Fruit fly (Drosophila melanogaster) whole organism, prepupa: ENCODE measurements around the gene Dpck.

Experiments
- CG10631 ChIP-seq: fragments of 200-800 bp; sonication (Bioruptor generic); optimal IDR thresholded peaks from 2 replicates; lab custom pipeline; 2016; ENCODE audit warnings: missing biosample characterization, missing genetic modification characterization
- CG10669 ChIP-seq: fragments of 200-800 bp; sonication (Bioruptor generic); optimal IDR thresholded peaks from 3 replicates; lab custom pipeline; 2018; ENCODE audit warnings: missing biosample characterization, mild to moderate bottlenecking, missing genetic modification characterization, moderate library complexity
- CG11294 ChIP-seq: fragments of 200-800 bp; sonication (Bioruptor generic); IDR thresholded peaks from 2 replicates; pipeline ENCODE4 v1.3.6; 2022; ENCODE audit warnings: missing biosample characterization, missing genetic modification characterization
- CG11762 ChIP-seq: fragments of 200-800 bp; sonication (Bioruptor generic); optimal IDR thresholded peaks from 3 replicates; lab custom pipeline; 2016; ENCODE audit warnings: missing biosample characterization, missing genetic modification characterization; ENCODE audit not compliant: insufficient read depth
- CG11902 ChIP-seq: fragments of 200-800 bp; sonication (Bioruptor generic); optimal IDR thresholded peaks from 3 replicates; lab custom pipeline; 2016; ENCODE audit warnings: missing biosample characterization, missing genetic modification characterization
- CG1621 ChIP-seq: fragments of 200-800 bp; sonication (Bioruptor generic); optimal IDR thresholded peaks from 3 replicates; lab custom pipeline; 2018; ENCODE audit warnings: missing biosample characterization, mild to moderate bottlenecking, missing genetic modification characterization
- CG16779 ChIP-seq: fragments of 200-800 bp; sonication (Bioruptor generic); optimal IDR thresholded peaks from 3 replicates; lab custom pipeline; 2017; ENCODE audit warnings: missing biosample characterization, mild to moderate bottlenecking, missing genetic modification characterization
- CG3032 ChIP-seq: fragments of 200-800 bp; optimal IDR thresholded peaks from 2 replicates; lab custom pipeline; 2019; ENCODE audit warnings: missing biosample characterization, mild to moderate bottlenecking, missing genetic modification characterization, moderate library complexity
- CG31627 ChIP-seq: fragments of 200-800 bp; sonication (Bioruptor generic); optimal IDR thresholded peaks from 3 replicates; lab custom pipeline; 2016; ENCODE audit warnings: missing biosample characterization, missing genetic modification characterization
- CG32006 ChIP-seq: fragments of 200-800 bp; sonication (Bioruptor generic); optimal IDR thresholded peaks from 3 replicates; lab custom pipeline; 2017; ENCODE audit warnings: missing biosample characterization, mild to moderate bottlenecking, missing genetic modification characterization
- CG3919 ChIP-seq: fragments of 200-800 bp; sonication (Bioruptor generic); optimal IDR thresholded peaks from 3 replicates; lab custom pipeline; 2016; ENCODE audit warnings: missing biosample characterization, missing genetic modification characterization
- CG4318 ChIP-seq: fragments of 200-800 bp; sonication (Bioruptor generic); optimal IDR thresholded peaks from 3 replicates; lab custom pipeline; 2017; ENCODE audit warnings: missing biosample characterization, mild to moderate bottlenecking, missing genetic modification characterization
- CG6792 ChIP-seq: fragments of 200-800 bp; sonication (Bioruptor generic); optimal IDR thresholded peaks from 3 replicates; lab custom pipeline; 2016; ENCODE audit warnings: missing biosample characterization, missing genetic modification characterization
- CG6808 ChIP-seq: fragments of 200-800 bp; sonication (Bioruptor generic); optimal IDR thresholded peaks from 3 replicates; lab custom pipeline; 2017; ENCODE audit warnings: missing biosample characterization, missing genetic modification characterization, mild to moderate bottlenecking, moderate library complexity, missing genetic modification reagents
- CG7368 ChIP-seq: fragments of 200-800 bp; sonication (Bioruptor generic); optimal IDR thresholded peaks from 3 replicates; lab custom pipeline; 2016; ENCODE audit warnings: missing biosample characterization, missing genetic modification characterization
- CG8119 ChIP-seq: fragments of 200-800 bp; sonication (Bioruptor generic); IDR thresholded peaks from 3 replicates; pipeline ENCODE4 v1.3.6; 2022; ENCODE audit warnings: missing biosample characterization, missing genetic modification characterization
- CG8319 ChIP-seq: fragments of 200-800 bp; sonication (Bioruptor generic); optimal IDR thresholded peaks from 3 replicates; lab custom pipeline; 2016; ENCODE audit warnings: missing biosample characterization, missing genetic modification characterization
- CG8632 ChIP-seq: fragments of 200-800 bp; sonication (Bioruptor generic); optimal IDR thresholded peaks from 3 replicates; lab custom pipeline; 2016; ENCODE audit warnings: missing biosample characterization, missing genetic modification characterization
- CG9139 ChIP-seq: fragments of 200-800 bp; sonication (Bioruptor generic); optimal IDR thresholded peaks from 3 replicates; lab custom pipeline; 2017; ENCODE audit warnings: missing biosample characterization, mild to moderate bottlenecking, missing genetic modification characterization
- Eip75B ChIP-seq: fragments of 200-800 bp; sonication (Bioruptor generic); optimal IDR thresholded peaks from 3 replicates; lab custom pipeline; 2016; ENCODE audit warnings: missing biosample characterization, missing genetic modification characterization
- Eip78C ChIP-seq: fragments of 200-800 bp; sonication (Bioruptor generic); peaks from one replicate; lab custom pipeline; 2016; ENCODE audit warnings: missing biosample characterization, missing genetic modification characterization
- Eip93F ChIP-seq: fragments of 200-800 bp; sonication (Bioruptor generic); optimal IDR thresholded peaks from 2 replicates; lab custom pipeline; 2016; ENCODE audit warnings: missing biosample characterization, mild to moderate bottlenecking, missing genetic modification characterization
- Ets96B ChIP-seq: fragments of 200-800 bp; optimal IDR thresholded peaks from 2 replicates; lab custom pipeline; 2019; ENCODE audit warnings: missing biosample characterization, mild to moderate bottlenecking, missing genetic modification characterization, moderate library complexity
- Gug ChIP-seq: fragments of 200-800 bp; sonication (Bioruptor generic); IDR thresholded peaks from 2 replicates; pipeline ENCODE4 v1.3.6; 2022; ENCODE audit warnings: missing biosample characterization, missing genetic modification characterization
- Hr38 ChIP-seq: sonication (Bioruptor generic); optimal IDR thresholded peaks from 2 replicates; lab custom pipeline; 2016; ENCODE audit warnings: missing biosample characterization, missing genetic modification characterization
- Hr4 ChIP-seq: fragments of 200-800 bp; sonication (Bioruptor generic); optimal IDR thresholded peaks from 3 replicates; lab custom pipeline; 2016; ENCODE audit warnings: missing biosample characterization, missing genetic modification characterization
- Lpt ChIP-seq: fragments of 200-800 bp; sonication (Bioruptor generic); optimal IDR thresholded peaks from 3 replicates; lab custom pipeline; 2016; ENCODE audit warnings: missing biosample characterization, missing genetic modification characterization
- Met ChIP-seq: fragments of 200-800 bp; sonication (Bioruptor generic); optimal IDR thresholded peaks from 3 replicates; lab custom pipeline; 2016; ENCODE audit warnings: missing biosample characterization, missing genetic modification characterization
- OdsH ChIP-seq: fragments of 200-800 bp; sonication (Bioruptor generic); optimal IDR thresholded peaks from 3 replicates; lab custom pipeline; 2016; ENCODE audit warnings: missing biosample characterization, missing genetic modification characterization
- Smox ChIP-seq: fragments of 200-800 bp; sonication (Bioruptor generic); optimal IDR thresholded peaks from 3 replicates; lab custom pipeline; 2016; ENCODE audit warnings: missing biosample characterization, missing genetic modification characterization
- Sox102F ChIP-seq: fragments of 200-800 bp; sonication (Bioruptor generic); optimal IDR thresholded peaks from 2 replicates; lab custom pipeline; 2016; ENCODE audit warnings: missing biosample characterization, mild to moderate bottlenecking, missing genetic modification characterization
- Sox14 ChIP-seq: fragments of 200-800 bp; sonication (Bioruptor generic); optimal IDR thresholded peaks from 3 replicates; lab custom pipeline; 2016; ENCODE audit warnings: missing biosample characterization, missing genetic modification characterization
- Sox15 ChIP-seq: fragments of 200-800 bp; sonication (Bioruptor generic); optimal IDR thresholded peaks from 3 replicates; lab custom pipeline; 2016; ENCODE audit warnings: missing biosample characterization, missing genetic modification characterization
- achi ChIP-seq: fragments of 200-800 bp; sonication (Bioruptor generic); optimal IDR thresholded peaks from 3 replicates; lab custom pipeline; 2016; ENCODE audit warnings: missing biosample characterization, missing genetic modification characterization
- acj6 ChIP-seq: fragments of 200-800 bp; sonication (Bioruptor generic); optimal IDR thresholded peaks from 3 replicates; lab custom pipeline; 2016; ENCODE audit warnings: missing biosample characterization, missing genetic modification characterization
- cyc ChIP-seq: fragments of 200-800 bp; sonication (Bioruptor generic); optimal IDR thresholded peaks from 3 replicates; lab custom pipeline; 2016; ENCODE audit warnings: missing biosample characterization, missing genetic modification characterization
- dac ChIP-seq: fragments of 200-800 bp; sonication (Bioruptor generic); optimal IDR thresholded peaks from 2 replicates; lab custom pipeline; 2017; ENCODE audit warnings: missing biosample characterization, mild to moderate bottlenecking, missing genetic modification characterization
- dsx ChIP-seq: fragments of 200-800 bp; optimal IDR thresholded peaks from 3 replicates; lab custom pipeline; 2019; ENCODE audit warnings: missing biosample characterization, mild to moderate bottlenecking, missing genetic modification characterization, moderate library complexity; ENCODE audit not compliant: poor library complexity, severe bottlenecking
- fd59A ChIP-seq: fragments of 200-800 bp; sonication (Bioruptor generic); optimal IDR thresholded peaks from 2 replicates; lab custom pipeline; 2017; ENCODE audit warnings: missing biosample characterization, mild to moderate bottlenecking, missing genetic modification characterization, missing genetic modification reagents
- fd85E ChIP-seq: fragments of 200-800 bp; sonication (Bioruptor generic); optimal IDR thresholded peaks from 3 replicates; lab custom pipeline; 2016; ENCODE audit warnings: missing biosample characterization, missing genetic modification characterization
- fkh ChIP-seq: fragments of 200-800 bp; sonication (Bioruptor generic); optimal IDR thresholded peaks from 3 replicates; lab custom pipeline; 2017; ENCODE audit warnings: missing biosample characterization, mild to moderate bottlenecking, missing genetic modification characterization, moderate library complexity
- lz ChIP-seq: fragments of 200-800 bp; sonication (Bioruptor generic); optimal IDR thresholded peaks from 3 replicates; lab custom pipeline; 2016; ENCODE audit warnings: missing biosample characterization, missing genetic modification characterization
- pdm3 ChIP-seq: fragments of 200-800 bp; sonication (Bioruptor generic); optimal IDR thresholded peaks from 3 replicates; lab custom pipeline; 2016; ENCODE audit warnings: missing biosample characterization, missing genetic modification characterization
- salr ChIP-seq, 2 experiments: fragments of 200-800 bp; sonication (Bioruptor generic); optimal IDR thresholded peaks; 3 replicates each; lab custom pipeline; 2016 to 2018; ENCODE audit warnings: missing biosample characterization in 2 of 2, missing genetic modification characterization in 2 of 2, mild to moderate bottlenecking in 1 of 2
- spab ChIP-seq: fragments of 200-800 bp; sonication (Bioruptor generic); optimal IDR thresholded peaks from 2 replicates; lab custom pipeline; 2017; ENCODE audit warnings: missing biosample characterization, mild to moderate bottlenecking, missing genetic modification characterization, missing genetic modification reagents
- ss ChIP-seq, 2 experiments: fragments of 200-800 bp; sonication (Bioruptor generic); optimal IDR thresholded peaks; 2 replicates in 1 of 2; 3 replicates in 1 of 2; lab custom pipeline; 2017 to 2018; ENCODE audit warnings: mild to moderate bottlenecking in 2 of 2, missing biosample characterization in 2 of 2, missing genetic modification characterization in 2 of 2, moderate library complexity in 1 of 2
- svp ChIP-seq: fragments of 200-800 bp; sonication (Bioruptor generic); peaks from one replicate; lab custom pipeline; 2016; ENCODE audit warnings: missing biosample characterization, missing genetic modification characterization
- topi ChIP-seq: fragments of 200-800 bp; sonication (Bioruptor generic); optimal IDR thresholded peaks from 3 replicates; lab custom pipeline; 2016; ENCODE audit warnings: missing biosample characterization, missing genetic modification characterization
- vri ChIP-seq: fragments of 200-800 bp; sonication (Bioruptor generic); optimal IDR thresholded peaks from 3 replicates; lab custom pipeline; 2016; ENCODE audit warnings: missing biosample characterization, mild to moderate bottlenecking, missing genetic modification characterization

Dpck gene

dm6 chr3R:7124109-7124639 lies 42.2 kb downstream of the Dpck start, which contains the start of the genes Alh and CG10098 (continued):
- TF ChIP-seq acj6 (GFP tag; lab: Kevin White, UChicago), result peak; percentile 88
- TF ChIP-seq topi, result peak; percentile 82
- TF ChIP-seq cyc (GFP tag; lab: Kevin White, UChicago), result peak; percentile 91
- TF ChIP-seq Sox102F (GFP tag; lab: Kevin White, UChicago), result peak; percentile 75
- TF ChIP-seq pdm3, result peak; percentile 91
- peak; percentile 90 for TF ChIP-seq Eip78C (GFP tag; lab: Kevin White, UChicago)
- peak; percentile 89 for TF ChIP-seq lz (GFP tag; lab: Kevin White, UChicago)
- peak; percentile 81 for TF ChIP-seq CG3032
- peak; percentile 60 for TF ChIP-seq dac (GFP tag; lab: Kevin White, UChicago)
- TF ChIP-seq achi, result peak; percentile 82
- peak; percentile 34; the same call in 2 of the 3 replicates for TF ChIP-seq CG8119 (GFP tag; lab: Robert Waterston, UW)
- peak; percentile 86 for TF ChIP-seq Smox
- no peak for TF ChIP-seq CG16779 (tag; lab: Kevin White, UChicago)
- peak; percentile 93 for TF ChIP-seq fkh (GFP tag; lab: Kevin White, UChicago)
- TF ChIP-seq vri (GFP tag; lab: Kevin White, UChicago), result peak; percentile 42
- TF ChIP-seq spab, result peak; percentile 42
- TF ChIP-seq Eip75B (GFP tag; lab: Kevin White, UChicago), result peak; percentile 76
- no peak for TF ChIP-seq CG9139 (GFP tag; lab: Kevin White, UChicago)
- peak; percentile 5 for TF ChIP-seq dsx (GFP tag; lab: Kevin White, UChicago)
- TF ChIP-seq CG4318 (GFP tag; lab: Kevin White, UChicago), result peak; percentile 72
- peak; percentile 73 for TF ChIP-seq CG8632
- TF ChIP-seq Sox14 (GFP tag; lab: Kevin White, UChicago), result peak; percentile 82
- TF ChIP-seq CG11762, result peak; percentile 52
- TF ChIP-seq CG31627 (GFP tag; lab: Kevin White, UChicago), result peak; percentile 93
- peak; percentile 62 for TF ChIP-seq CG8319
- TF ChIP-seq CG11294 (GFP tag; lab: Robert Waterston, UW), result peak; percentile 56; the same call in 1 of the 2 replicates
- peak; percentile 85 for TF ChIP-seq CG11902 (GFP tag; lab: Kevin White, UChicago)
- TF ChIP-seq salr (GFP tag; optimal IDR thresholded peaks at IDR 0.05; lab: Kevin White, UChicago), result peak; percentile 61 to 88
- TF ChIP-seq CG6808 (GFP tag; lab: Kevin White, UChicago), result peak; percentile 37
- TF ChIP-seq Ets96B, result peak; percentile 61
- TF ChIP-seq Lpt (GFP tag; lab: Kevin White, UChicago), result peak; percentile 55
- peak; percentile 84 for TF ChIP-seq Hr4 (GFP tag; lab: Kevin White, UChicago)
- peak; percentile 59 for TF ChIP-seq CG7368 (GFP tag; lab: Kevin White, UChicago)
- peak; percentile 72 for TF ChIP-seq CG3919
- TF ChIP-seq Met (GFP tag; lab: Kevin White, UChicago), result peak; percentile 87
- TF ChIP-seq fd59A (GFP tag; lab: Kevin White, UChicago), result peak; percentile 61
- TF ChIP-seq CG10631 (GFP tag; lab: Kevin White, UChicago), result peak; percentile 92
- TF ChIP-seq fd85E (GFP tag; lab: Kevin White, UChicago), result no peak
- TF ChIP-seq ss (GFP tag; optimal IDR thresholded peaks at IDR 0.05; lab: Kevin White, UChicago), result peak in 1 of 2 experiments; percentile 48
- peak; percentile 78 for TF ChIP-seq CG6792 (GFP tag; lab: Kevin White, UChicago)
- TF ChIP-seq Eip93F (GFP tag; lab: Kevin White, UChicago), result peak; percentile 69

- TF ChIP-seq spab (peak; percentile 54), vri (GFP tag; lab: Kevin White, UChicago) (peak; percentile 73), fd85E (GFP tag; lab: Kevin White, UChicago) (peak; percentile 4), CG7368 (GFP tag; lab: Kevin White, UChicago) (peak; percentile 64), CG3919 (peak; percentile 88), CG32006 (GFP tag; lab: Kevin White, UChicago) (no peak), Hr38 (GFP tag; lab: Kevin White, UChicago) (peak; percentile 7), Eip93F (GFP tag; lab: Kevin White, UChicago) (no peak), CG10631 (GFP tag; lab: Kevin White, UChicago) (peak; percentile 85), CG31627 (GFP tag; lab: Kevin White, UChicago) (peak; percentile 84), CG11762 (peak; percentile 63), CG1621 (tag; lab: Kevin White, UChicago) (no peak), pdm3 (peak; percentile 87), Sox15 (GFP tag; lab: Kevin White, UChicago) (peak; percentile 64), CG8319 (peak; percentile 38), svp (GFP tag; lab: Kevin White, UChicago) (peak; percentile 96), Ets96B (peak; percentile 80), Gug (no peak; the same call in 1 of the 2 replicates), OdsH (peak; percentile 79), CG10669 (peak; percentile 81)
Measured at dm6 chr3R:7127966-7128365, 46.0 kb downstream of the Dpck start, which contains the start of gene CG10068. Gene CG10068, minus strand, starts transcription at chr3R:7128027.
